Worm (Caenorhabditis elegans): ENCODE measurements around the gene T09B9.3.

DNA sequence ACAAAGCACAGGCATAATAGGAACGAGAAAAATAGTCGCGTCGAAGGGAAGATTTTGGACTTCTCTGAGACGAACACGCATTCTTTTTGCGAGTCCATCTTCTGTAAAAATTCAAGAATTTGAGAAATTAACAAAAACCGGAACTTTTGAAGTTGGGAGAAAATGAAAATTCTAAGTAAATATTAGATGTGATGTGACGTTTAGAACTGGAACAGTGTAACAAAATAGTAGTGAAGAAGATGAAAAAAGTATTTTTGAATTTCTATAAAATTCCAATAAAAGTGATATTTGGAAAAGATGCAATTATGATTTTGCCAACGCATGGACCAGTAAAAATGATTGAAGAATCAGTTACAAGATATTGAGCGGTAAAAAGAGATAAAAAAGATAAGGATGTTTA, 3.7 kb upstream of the T09B9.3 start, which contains the start of gene slc-17.9:
- TF ChIP-seq lin-39 (tag; optimal IDR thresholded peaks at IDR 0.05) (no peak), ztf-11 (tag; optimal IDR thresholded peaks at IDR 0.05) (no peak), elt-3 (tag; optimal IDR thresholded peaks at IDR 0.05) (no peak), nhr-237 (tag; optimal IDR thresholded peaks at IDR 0.05) (no peak), egl-27 (tag; optimal IDR thresholded peaks at IDR 0.05) (no peak), skn-1 (tag; optimal IDR thresholded peaks at IDR 0.05) (no peak), zag-1 (tag; optimal IDR thresholded peaks at IDR 0.05) (no peak), fkh-2 (tag; optimal IDR thresholded peaks at IDR 0.05) (no peak)

Data from whole organism, L3 larva.